Fruit fly (Drosophila melanogaster) S2 (cell line): Measurements from ENCODE around the gene CG43288.

Experiments used
- CG8478 ChIP-seq: fragments of >200 bp; optimal IDR thresholded peaks from 2 replicates; lab custom pipeline; 2018
- CTCF ChIP-seq, 2 experiments: fragments of >200 bp; optimal IDR thresholded peaks; 2 replicates each; lab custom pipeline; 2018

DNA sequence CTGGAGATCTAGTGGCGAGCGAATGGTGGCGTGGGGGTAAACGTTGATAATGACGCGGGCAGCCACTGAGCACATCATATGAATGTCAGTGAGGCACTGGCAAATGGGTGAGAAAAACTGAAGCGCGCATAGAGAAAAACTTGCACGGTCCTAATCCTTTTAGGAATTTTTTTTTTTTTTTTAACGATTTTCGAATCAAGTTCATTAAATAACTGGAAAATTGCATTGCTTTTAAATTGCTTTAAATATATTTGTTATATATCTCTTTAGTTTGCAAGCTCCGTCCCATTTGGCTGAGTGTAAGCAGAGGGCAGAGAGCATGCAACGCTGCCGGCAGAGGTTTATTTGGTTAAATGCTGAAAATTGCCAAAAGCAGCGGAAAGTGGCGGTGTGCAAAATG is 15.4 kb upstream of the CG43288 start:
- no peak for TF ChIP-seq CG8478 (lab: Kevin White, UChicago)
- TF ChIP-seq CTCF (optimal IDR thresholded peaks at IDR 0.05; lab: Kevin White, UChicago), result no peak
